Worm (Caenorhabditis elegans) whole organism, young adult: ENCODE measurements around the gene fmo-4.

ENCODE experiments used
- B0035.1 ChIP-seq: sonication (generic microtip); optimal IDR thresholded peaks from 2 replicates; lab custom pipeline; 2016; ENCODE audit warnings: missing genetic modification characterization, mild to moderate bottlenecking, missing compliant biosample characterization, missing genotype, missing genetic modification reagents
- B0261.1 ChIP-seq: sonication (generic microtip); optimal IDR thresholded peaks from 2 replicates; lab custom pipeline; 2016; ENCODE audit warnings: mild to moderate bottlenecking, missing genetic modification characterization, moderate library complexity, missing compliant biosample characterization
- C06A6.2 ChIP-seq: fragments of 200-800 bp; sonication (Bioruptor generic); conservative IDR thresholded peaks from 2 replicates; pipeline ENCODE4 v1.3.6; 2022; ENCODE audit warnings: missing genetic modification characterization, missing compliant biosample characterization
- F23B12.7 ChIP-seq: sonication (generic microtip); optimal IDR thresholded peaks from 2 replicates; lab custom pipeline; 2017; ENCODE audit warnings: missing genetic modification characterization, mild to moderate bottlenecking, missing compliant biosample characterization, antibody characterized with exemption, moderate library complexity; ENCODE audit not compliant: insufficient read depth
- F33H1.4 ChIP-seq: fragments of 200-800 bp; sonication (Bioruptor generic); IDR thresholded peaks from 2 replicates; pipeline ENCODE4 v1.3.6; 2022; ENCODE audit warnings: missing genetic modification reagents, missing genetic modification characterization, missing compliant biosample characterization
- F52B5.7 ChIP-seq: sonication (generic microtip); optimal IDR thresholded peaks from 2 replicates; lab custom pipeline; 2016; ENCODE audit warnings: mild to moderate bottlenecking, missing genetic modification characterization, missing compliant biosample characterization
- F57A8.1 ChIP-seq: fragments of 200-800 bp; sonication (Bioruptor generic); optimal IDR thresholded peaks from 2 replicates; lab custom pipeline; 2018; ENCODE audit warnings: mild to moderate bottlenecking, missing genetic modification characterization, moderate library complexity, missing compliant biosample characterization
- K12H6.12 ChIP-seq: fragments of 200-800 bp; sonication (Bioruptor generic); optimal IDR thresholded peaks from 2 replicates; lab custom pipeline; 2018; ENCODE audit warnings: mild to moderate bottlenecking, missing genetic modification characterization, missing compliant biosample characterization
- Y53G8AR.9 ChIP-seq: fragments of 200-800 bp; sonication (Bioruptor generic); conservative IDR thresholded peaks from 2 replicates; pipeline ENCODE4 v1.3.6; 2022; ENCODE audit warnings: missing genetic modification reagents, missing genetic modification characterization, missing compliant biosample characterization
- Y56A3A.18 ChIP-seq: fragments of 200-800 bp; sonication (Bioruptor generic); IDR thresholded peaks from 2 replicates; pipeline ENCODE4 v1.3.6; 2022; ENCODE audit warnings: missing genetic modification reagents, missing genetic modification characterization, missing compliant biosample characterization
- ama-1 ChIP-seq, 3 experiments: fragments of 150-350 bp in 1 of 3; sonication (generic microtip) in 2 of 3; optimal IDR thresholded peaks; 2 replicates each; lab custom pipeline; 2014 to 2018; ENCODE audit warnings: missing biosample characterization in 2 of 3, missing genetic modification characterization in 2 of 3, missing genetic modification reagents in 2 of 3
- attf-5 ChIP-seq: fragments of 200-800 bp; sonication (Bioruptor generic); optimal IDR thresholded peaks from 2 replicates; lab custom pipeline; 2018; ENCODE audit warnings: mild to moderate bottlenecking, missing genetic modification characterization, missing compliant biosample characterization
- attf-6 ChIP-seq: fragments of 200-800 bp; sonication (Bioruptor generic); IDR thresholded peaks from 2 replicates; pipeline ENCODE4 v1.3.6; 2022; ENCODE audit warnings: missing genetic modification reagents, missing genetic modification characterization, missing compliant biosample characterization
- bed-1 ChIP-seq: fragments of 200-800 bp; sonication (Bioruptor generic); IDR thresholded peaks from 2 replicates; pipeline ENCODE4 v1.3.6; 2022; ENCODE audit warnings: missing genetic modification reagents, missing genetic modification characterization, missing compliant biosample characterization
- bed-2 ChIP-seq: fragments of 200-800 bp; sonication (Bioruptor generic); IDR thresholded peaks from 2 replicates; pipeline ENCODE4 v1.3.6; 2022; ENCODE audit warnings: missing genetic modification reagents, missing genetic modification characterization, missing compliant biosample characterization
- cebp-2 ChIP-seq: fragments of 200-800 bp; sonication (Bioruptor generic); IDR thresholded peaks from 2 replicates; pipeline ENCODE4 v1.3.6; 2022; ENCODE audit warnings: missing genetic modification characterization, missing compliant biosample characterization
- ceh-40 ChIP-seq: fragments of 200-800 bp; sonication (Bioruptor generic); IDR thresholded peaks from 2 replicates; pipeline ENCODE4 v1.3.6; 2022; ENCODE audit warnings: missing genetic modification characterization, missing compliant biosample characterization
- ceh-79 ChIP-seq: sonication (generic microtip); optimal IDR thresholded peaks from 2 replicates; lab custom pipeline; 2017; ENCODE audit warnings: mild to moderate bottlenecking, missing genetic modification characterization, missing compliant biosample characterization
- dpff-1 ChIP-seq: sonication (generic microtip); optimal IDR thresholded peaks from 2 replicates; lab custom pipeline; 2017; ENCODE audit warnings: mild to moderate bottlenecking, missing genetic modification characterization, missing compliant biosample characterization
- egl-18 ChIP-seq: fragments of 200-800 bp; sonication (Bioruptor generic); IDR thresholded peaks from 2 replicates; pipeline ENCODE4 v1.3.6; 2022; ENCODE audit warnings: missing genetic modification reagents, missing genetic modification characterization, missing compliant biosample characterization
- egrh-3 ChIP-seq: fragments of 200-800 bp; sonication (Bioruptor generic); IDR thresholded peaks from 2 replicates; pipeline ENCODE4 v1.3.6; 2022; ENCODE audit warnings: missing genetic modification reagents, missing genetic modification characterization, missing compliant biosample characterization
- fkh-3 ChIP-seq: sonication (generic microtip); optimal IDR thresholded peaks from 2 replicates; lab custom pipeline; 2016; ENCODE audit warnings: mild to moderate bottlenecking, missing genetic modification characterization, missing compliant biosample characterization
- hlh-12 ChIP-seq: sonication (generic microtip); optimal IDR thresholded peaks from 2 replicates; lab custom pipeline; 2016; ENCODE audit warnings: missing genetic modification characterization, missing compliant biosample characterization
- hlh-26 ChIP-seq: fragments of 200-800 bp; sonication (Bioruptor generic); conservative IDR thresholded peaks from 2 replicates; pipeline ENCODE4 v1.3.6; 2022; ENCODE audit warnings: missing genetic modification reagents, missing genetic modification characterization, missing compliant biosample characterization
- hmg-1.2 ChIP-seq: fragments of 200-800 bp; sonication (Bioruptor generic); IDR thresholded peaks from 2 replicates; pipeline ENCODE4 v1.3.6; 2022; ENCODE audit warnings: missing genetic modification reagents, missing genetic modification characterization, missing compliant biosample characterization
- hrde-1 ChIP-seq: sonication (generic microtip); optimal IDR thresholded peaks from 2 replicates; lab custom pipeline; 2016; ENCODE audit warnings: missing genetic modification characterization, mild to moderate bottlenecking, missing compliant biosample characterization, moderate library complexity, missing genotype, missing genetic modification reagents, borderline replicate concordance
- let-607 ChIP-seq, 2 experiments: fragments of 200-800 bp in 1 of 2; sonication (Bioruptor generic) in 1 of 2; sonication (generic microtip) in 1 of 2; optimal IDR thresholded peaks; 2 replicates each; lab custom pipeline; 2016 to 2018; ENCODE audit warnings: mild to moderate bottlenecking in 2 of 2, missing compliant biosample characterization in 2 of 2, missing genetic modification characterization in 2 of 2, moderate library complexity in 2 of 2, missing genotype in 1 of 2
- lin-54 ChIP-seq: fragments of 200-800 bp; sonication (Bioruptor generic); optimal IDR thresholded peaks from 2 replicates; lab custom pipeline; 2018; ENCODE audit warnings: mild to moderate bottlenecking, missing genetic modification characterization, missing compliant biosample characterization
- madf-3 ChIP-seq: fragments of 200-800 bp; sonication (Bioruptor generic); IDR thresholded peaks from 2 replicates; pipeline ENCODE4 v1.3.6; 2022; ENCODE audit warnings: missing genetic modification reagents, missing genetic modification characterization, missing compliant biosample characterization
- madf-6 ChIP-seq: fragments of 200-800 bp; sonication (Bioruptor generic); IDR thresholded peaks from 2 replicates; pipeline ENCODE4 v1.3.6; 2022; ENCODE audit warnings: missing genetic modification reagents, missing genetic modification characterization, missing compliant biosample characterization
- madf-8 ChIP-seq: fragments of 200-800 bp; sonication (Bioruptor generic); conservative IDR thresholded peaks from 2 replicates; pipeline ENCODE4 v1.3.6; 2022; ENCODE audit warnings: missing genetic modification reagents, missing genetic modification characterization, missing compliant biosample characterization
- mel-28 ChIP-seq: sonication (generic microtip); optimal IDR thresholded peaks from 2 replicates; lab custom pipeline; 2016; ENCODE audit warnings: borderline replicate concordance, mild to moderate bottlenecking, missing genetic modification characterization, missing compliant biosample characterization
- mxl-1 ChIP-seq: sonication (generic microtip); optimal IDR thresholded peaks from 2 replicates; lab custom pipeline; 2016; ENCODE audit warnings: missing genetic modification characterization, missing compliant biosample characterization
- pbrm-1 ChIP-seq: fragments of 200-800 bp; sonication (Bioruptor generic); IDR thresholded peaks from 2 replicates; pipeline ENCODE4 v1.3.6; 2022; ENCODE audit warnings: missing genetic modification reagents, missing genetic modification characterization, missing compliant biosample characterization
- rcor-1 ChIP-seq: fragments of 200-800 bp; sonication (Bioruptor generic); IDR thresholded peaks from 2 replicates; pipeline ENCODE4 v1.3.6; 2022; ENCODE audit warnings: missing genetic modification reagents, missing genetic modification characterization, missing compliant biosample characterization
- snpc-1.3 ChIP-seq: sonication (generic microtip); optimal IDR thresholded peaks from 2 replicates; lab custom pipeline; 2017; ENCODE audit warnings: missing genetic modification characterization, mild to moderate bottlenecking, missing compliant biosample characterization, antibody characterized with exemption, moderate library complexity, missing genotype, missing genetic modification reagents; ENCODE audit not compliant: insufficient read depth
- snpc-3.4 ChIP-seq: sonication (generic microtip); optimal IDR thresholded peaks from 2 replicates; lab custom pipeline; 2017; ENCODE audit warnings: missing genetic modification characterization, mild to moderate bottlenecking, missing compliant biosample characterization, antibody characterized with exemption, moderate library complexity, missing genotype, missing genetic modification reagents
- snpc-4 ChIP-seq, 5 experiments: fragments of 150-350 bp in 1 of 5; sonication (generic microtip) in 4 of 5; optimal IDR thresholded peaks; 2 replicates each; lab custom pipeline; 2014 to 2018; ENCODE audit warnings: missing genetic modification characterization in 5 of 5, missing biosample characterization in 3 of 5, antibody characterized with exemption in 2 of 5, mild to moderate bottlenecking in 2 of 5, missing compliant biosample characterization in 2 of 5, missing genotype in 2 of 5, moderate library complexity in 2 of 5, missing genetic modification reagents in 1 of 5
- tbx-9 ChIP-seq: sonication (generic microtip); optimal IDR thresholded peaks from 2 replicates; lab custom pipeline; 2016; ENCODE audit warnings: borderline replicate concordance, missing genetic modification characterization, inconsistent platforms, missing compliant biosample characterization
- tlf-1 ChIP-seq: fragments of 200-800 bp; sonication (Bioruptor generic); optimal IDR thresholded peaks from 2 replicates; lab custom pipeline; 2018; ENCODE audit warnings: mild to moderate bottlenecking, missing genetic modification characterization, missing compliant biosample characterization
- unc-130 ChIP-seq: sonication (generic microtip); optimal IDR thresholded peaks from 2 replicates; lab custom pipeline; 2016; ENCODE audit warnings: missing genetic modification reagents, missing genetic modification characterization, missing compliant biosample characterization
- xnd-1 ChIP-seq: sonication (generic microtip); optimal IDR thresholded peaks from 2 replicates; lab custom pipeline; 2016; ENCODE audit warnings: missing genotype, missing genetic modification reagents, missing genetic modification characterization, missing compliant biosample characterization
- zfh-2 ChIP-seq: fragments of 200-800 bp; sonication (Bioruptor generic); conservative IDR thresholded peaks from 2 replicates; pipeline ENCODE4 v1.3.6; 2022; ENCODE audit warnings: missing genetic modification reagents, missing genetic modification characterization, missing compliant biosample characterization
- zim-3 ChIP-seq: sonication (generic microtip); optimal IDR thresholded peaks from 2 replicates; lab custom pipeline; 2017; ENCODE audit warnings: mild to moderate bottlenecking, missing genetic modification characterization, moderate library complexity, missing compliant biosample characterization
- ztf-26 ChIP-seq: sonication (generic microtip); optimal IDR thresholded peaks from 2 replicates; lab custom pipeline; 2017; ENCODE audit warnings: missing genetic modification characterization, missing compliant biosample characterization
- ztf-6 ChIP-seq: fragments of 200-800 bp; sonication (Bioruptor generic); IDR thresholded peaks from 2 replicates; pipeline ENCODE4 v1.3.6; 2022; ENCODE audit warnings: missing genetic modification reagents, missing genetic modification characterization, missing compliant biosample characterization

Gene fmo-4

DNA sequence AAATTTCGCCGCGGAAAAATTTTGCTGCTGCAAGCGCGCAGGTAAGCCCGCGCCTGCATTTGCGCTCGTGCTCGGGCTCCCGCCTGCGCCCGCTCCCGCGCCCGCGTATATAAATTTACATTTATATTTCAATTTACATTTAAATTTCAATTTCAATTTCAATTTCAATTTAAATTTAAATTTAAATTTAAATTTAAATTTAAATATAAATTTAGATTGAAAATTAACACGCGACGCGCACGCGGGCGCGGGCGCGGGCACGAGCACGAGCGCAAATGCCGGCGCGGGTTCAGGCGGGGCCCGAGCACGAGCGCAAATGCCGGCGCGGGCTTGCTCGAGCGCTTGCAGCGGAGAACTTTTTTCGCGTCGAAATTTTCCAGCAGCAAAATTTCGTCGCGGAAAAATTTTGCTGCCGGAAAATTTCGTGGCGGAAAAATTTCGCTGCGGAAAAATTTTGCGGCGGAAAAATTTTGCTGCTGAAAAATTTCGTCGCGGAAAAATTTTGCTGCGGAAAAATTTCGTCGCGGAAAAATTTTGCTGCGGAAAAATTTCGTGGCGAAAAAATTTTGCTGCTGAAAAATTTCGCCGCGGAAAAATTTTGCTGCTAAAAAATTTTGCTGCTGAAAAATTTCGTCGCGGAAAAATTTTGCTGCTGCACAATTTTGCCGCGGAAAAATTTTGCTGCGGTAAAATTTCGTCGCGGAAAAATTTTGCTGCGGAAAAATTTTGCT is 39.5 kb upstream of the fmo-4 start (continued):
- TF ChIP-seq egl-18 (GFP tag; lab: Robert Waterston, UW) (no peak), hmg-1.2 (GFP tag; lab: Robert Waterston, UW) (no peak), snpc-4 (GFP tag; optimal IDR thresholded peaks at IDR 0.05; lab: Kevin White, UChicago) (no peak), snpc-4 (tag; optimal IDR thresholded peaks at IDR 0.05; lab: Kevin White, UChicago) (no peak), C06A6.2 (peak; percentile 38; the same call in 1 of the 2 replicates), mxl-1 (tag; lab: Kevin White, UChicago) (no peak), F57A8.1 (GFP tag; lab: Kevin White, UChicago) (no peak), ztf-6 (no peak), snpc-1.3 (tag; lab: Kevin White, UChicago) (no peak), ceh-40 (GFP tag; lab: Robert Waterston, UW) (no peak), hrde-1 (tag; lab: Kevin White, UChicago) (no peak), attf-5 (GFP tag; lab: Kevin White, UChicago) (peak; percentile 22), zfh-2 (GFP tag; lab: Robert Waterston, UW) (peak; percentile 77; the same call in 1 of the 2 replicates), madf-8 (GFP tag; lab: Robert Waterston, UW) (peak; percentile 43), B0261.1 (tag; lab: Kevin White, UChicago) (no peak), let-607 (tag; optimal IDR thresholded peaks at IDR 0.05; lab: Kevin White, UChicago) (no peak), cebp-2 (GFP tag; lab: Robert Waterston, UW) (peak; percentile 91), Y56A3A.18 (GFP tag; lab: Robert Waterston, UW) (no peak), ceh-79 (tag; lab: Kevin White, UChicago) (no peak), zim-3 (tag; lab: Kevin White, UChicago) (no peak), ztf-26 (tag; lab: Kevin White, UChicago) (no peak), dpff-1 (tag; lab: Kevin White, UChicago) (no peak), madf-3 (peak; percentile 81), tbx-9 (tag; lab: Kevin White, UChicago) (no peak), K12H6.12 (tag; lab: Kevin White, UChicago) (no peak), xnd-1 (tag; lab: Kevin White, UChicago) (no peak), hlh-26 (GFP tag; lab: Robert Waterston, UW) (no peak), fkh-3 (tag; lab: Kevin White, UChicago) (no peak), pbrm-1 (GFP tag; lab: Robert Waterston, UW) (0 out of 2 replicates have a peak, but pooled peaks have one; percentile 6), lin-54 (peak; percentile 3), B0035.1 (no peak), attf-6 (GFP tag; lab: Robert Waterston, UW) (no peak), F33H1.4 (GFP tag; lab: Robert Waterston, UW) (peak; percentile 5; the same call in 1 of the 2 replicates), F23B12.7 (tag; lab: Kevin White, UChicago) (no peak), F52B5.7 (tag; lab: Kevin White, UChicago) (no peak), bed-2 (GFP tag; lab: Robert Waterston, UW) (no peak), hlh-12 (tag; lab: Kevin White, UChicago) (no peak), snpc-3.4 (tag; lab: Kevin White, UChicago) (no peak), bed-1 (GFP tag; lab: Robert Waterston, UW) (no peak), unc-130 (GFP tag; lab: Kevin White, UChicago) (no peak), egrh-3 (GFP tag; lab: Robert Waterston, UW) (peak; percentile 100), rcor-1 (GFP tag; lab: Robert Waterston, UW) (no peak), ama-1 (optimal IDR thresholded peaks at IDR 0.05; lab: Kevin White, UChicago) (no peak), ama-1 (GFP tag; optimal IDR thresholded peaks at IDR 0.05; lab: Kevin White, UChicago) (no peak), tlf-1 (GFP tag; lab: Kevin White, UChicago) (no peak), Y53G8AR.9 (GFP tag; lab: Robert Waterston, UW) (0 out of 2 replicates have a peak, but pooled peaks have one; percentile 22), madf-6 (GFP tag; lab: Robert Waterston, UW) (peak; percentile 55; the same call in 1 of the 2 replicates), mel-28 (tag; lab: Kevin White, UChicago) (no peak)
